Fruit fly (Drosophila melanogaster) whole organism, adult: ENCODE measurements around the gene Syx17.

Experiments
- CG11617 ChIP-seq: fragments of 200-800 bp; sonication (Bioruptor generic); optimal IDR thresholded peaks from 2 replicates; lab custom pipeline; 2017; ENCODE audit warnings: mild to moderate bottlenecking, missing biosample characterization, missing genetic modification reagents, missing genetic modification characterization
- CG12768 ChIP-seq: fragments of 200-800 bp; sonication (Bioruptor generic); optimal IDR thresholded peaks from 2 replicates; lab custom pipeline; 2017; ENCODE audit warnings: missing biosample characterization, missing genetic modification characterization, mild to moderate bottlenecking, moderate library complexity, missing genetic modification reagents
- CG14711 ChIP-seq: fragments of 200-800 bp; sonication (Bioruptor generic); optimal IDR thresholded peaks from 2 replicates; lab custom pipeline; 2018; ENCODE audit warnings: missing biosample characterization, mild to moderate bottlenecking, missing genetic modification characterization, moderate library complexity
- CG1620 ChIP-seq: fragments of 200-800 bp; sonication (Bioruptor generic); optimal IDR thresholded peaks from 2 replicates; lab custom pipeline; 2016; ENCODE audit warnings: missing biosample characterization, missing genetic modification characterization
- CG5204 ChIP-seq: fragments of 200-800 bp; sonication (Bioruptor generic); optimal IDR thresholded peaks from 2 replicates; lab custom pipeline; 2016; ENCODE audit warnings: missing biosample characterization, missing genetic modification characterization
- CG7101 ChIP-seq: fragments of 200-800 bp; sonication (Bioruptor generic); optimal IDR thresholded peaks from 2 replicates; lab custom pipeline; 2018; ENCODE audit warnings: missing biosample characterization, mild to moderate bottlenecking, missing genetic modification characterization, moderate library complexity
- Clk ChIP-seq: fragments of 200-800 bp; sonication (Bioruptor generic); optimal IDR thresholded peaks from 2 replicates; lab custom pipeline; 2017; ENCODE audit warnings: missing biosample characterization, missing genetic modification characterization
- Crg-1 ChIP-seq: fragments of 200-800 bp; sonication (Bioruptor generic); optimal IDR thresholded peaks from 2 replicates; lab custom pipeline; 2016; ENCODE audit warnings: missing biosample characterization, missing genetic modification characterization
- Hr96 ChIP-seq: fragments of 200-800 bp; sonication (Bioruptor generic); optimal IDR thresholded peaks from 2 replicates; lab custom pipeline; 2016; ENCODE audit warnings: missing biosample characterization, missing genetic modification characterization
- cic ChIP-seq: fragments of 200-800 bp; sonication (Bioruptor generic); optimal IDR thresholded peaks from 2 replicates; lab custom pipeline; 2017; ENCODE audit warnings: missing biosample characterization, mild to moderate bottlenecking, missing genetic modification characterization, moderate library complexity
- kay ChIP-seq: fragments of 200-800 bp; sonication (Bioruptor generic); peaks from one replicate; lab custom pipeline; 2016; ENCODE audit warnings: missing biosample characterization, missing genetic modification characterization, borderline replicate concordance
- ovo ChIP-seq: fragments of 200-800 bp; sonication (Bioruptor generic); optimal IDR thresholded peaks from 2 replicates; lab custom pipeline; 2016; ENCODE audit warnings: missing biosample characterization, missing genetic modification characterization
- pad ChIP-seq: fragments of 200-800 bp; sonication (Bioruptor generic); optimal IDR thresholded peaks from 3 replicates; lab custom pipeline; 2017; ENCODE audit warnings: missing biosample characterization, missing genetic modification characterization, mild to moderate bottlenecking, moderate library complexity, missing genetic modification reagents
- tj ChIP-seq: fragments of 200-800 bp; sonication (Bioruptor generic); optimal IDR thresholded peaks from 3 replicates; lab custom pipeline; 2017; ENCODE audit warnings: missing biosample characterization, mild to moderate bottlenecking, missing genetic modification characterization, moderate library complexity
- toe ChIP-seq: fragments of 200-800 bp; sonication (Bioruptor generic); optimal IDR thresholded peaks from 2 replicates; lab custom pipeline; 2016; ENCODE audit warnings: missing biosample characterization, missing genetic modification characterization

Syx17 gene

dm6 chr3L:4445824-4446223, 42.5 kb downstream of the Syx17 start:
- TF ChIP-seq CG14711 (tag; lab: Kevin White, UChicago): no peak
- no peak for TF ChIP-seq toe
- TF ChIP-seq kay (GFP tag; lab: Kevin White, UChicago): peak; percentile 27
- TF ChIP-seq CG11617: no peak

dm6 chr3L:4446273-4446672, 43.0 kb downstream of the Syx17 start, which contains the start of gene CG12607:
CG12607 (plus strand) TSS chr3L:4446573.
- TF ChIP-seq cic (GFP tag; lab: Kevin White, UChicago): no peak

- no peak for TF ChIP-seq Hr96 (GFP tag; lab: Kevin White, UChicago)
- TF ChIP-seq Clk (GFP tag; lab: Kevin White, UChicago): no peak
- no peak for TF ChIP-seq ovo (GFP tag; lab: Kevin White, UChicago)
- no peak for TF ChIP-seq CG12768 (GFP tag; lab: Kevin White, UChicago)
- no peak for TF ChIP-seq tj (GFP tag; lab: Kevin White, UChicago)
- TF ChIP-seq cic (GFP tag; lab: Kevin White, UChicago): no peak
- no peak for TF ChIP-seq toe
- no peak for TF ChIP-seq pad (GFP tag; lab: Kevin White, UChicago)
- TF ChIP-seq CG1620 (GFP tag; lab: Kevin White, UChicago): no peak
- no peak for TF ChIP-seq CG7101 (tag; lab: Kevin White, UChicago)
- no peak for TF ChIP-seq CG5204 (GFP tag; lab: Kevin White, UChicago)
- TF ChIP-seq Crg-1: no peak
Measured at dm6 chr3L:4447229-4447628, 43.9 kb downstream of the Syx17 start.
